Worm (Caenorhabditis elegans) whole organism, L1 larva: ENCODE results near the gene F22B5.10.

Experiments used
- Y116A8C.19 ChIP-seq: sonication (generic microtip); optimal IDR thresholded peaks from 2 replicates; lab custom pipeline; 2016; ENCODE audit warnings: missing compliant biosample characterization, missing genetic modification characterization, borderline replicate concordance
- ama-1 ChIP-seq: fragments of 150-350 bp; optimal IDR thresholded peaks from 2 replicates; lab custom pipeline; 2014
- dpl-1 ChIP-seq, 3 experiments: fragments of 150-350 bp in 2 of 3; sonication (generic microtip) in 1 of 3; optimal IDR thresholded peaks; 2 replicates each; lab custom pipeline; 2014 to 2017; ENCODE audit warnings: missing biosample characterization in 3 of 3, missing genetic modification characterization in 3 of 3, missing genetic modification reagents in 3 of 3
- egl-13 ChIP-seq: sonication (generic microtip); optimal IDR thresholded peaks from 2 replicates; lab custom pipeline; 2016; ENCODE audit warnings: missing genotype, missing genetic modification reagents, missing genetic modification characterization, missing compliant biosample characterization
- unc-62 ChIP-seq: fragments of 150-350 bp; optimal IDR thresholded peaks from 2 replicates; lab custom pipeline; 2014; ENCODE audit warnings: missing biosample characterization, missing genetic modification reagents, missing genetic modification characterization

DNA sequence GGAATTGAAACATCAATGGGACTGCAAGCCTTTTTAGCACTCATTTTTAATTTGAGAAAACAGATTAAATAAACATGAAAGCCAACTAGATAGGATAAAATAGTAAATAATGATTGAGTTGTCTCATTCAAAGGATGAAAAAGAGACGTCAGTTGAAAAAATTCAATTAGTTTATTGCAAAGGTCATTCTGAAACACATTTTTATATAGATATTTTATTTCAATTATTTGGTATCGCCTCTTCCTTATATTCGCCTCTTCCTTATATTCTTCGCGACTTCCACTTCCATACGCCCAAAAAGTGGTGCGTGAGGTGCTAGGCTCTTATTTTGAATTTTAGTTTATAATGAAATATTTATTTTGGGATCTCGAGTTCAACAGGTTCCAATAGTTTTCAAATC, 32.0 kb upstream of the F22B5.10 start, which contains the start of gene acp-4:
- TF ChIP-seq dpl-1 (GFP tag; optimal IDR thresholded peaks at IDR 0.05; lab: Kevin White, UChicago), result no peak
- TF ChIP-seq ama-1 (lab: Kevin White, UChicago), result no peak
- no peak for TF ChIP-seq egl-13 (tag; lab: Kevin White, UChicago)
- TF ChIP-seq unc-62, result no peak
- no peak for TF ChIP-seq Y116A8C.19 (tag; lab: Kevin White, UChicago)
